Worm (Caenorhabditis elegans) whole organism, early embryonic: ENCODE results near the gene gpcp-2.

ENCODE experiments used
- B0310.2 ChIP-seq: sonication (generic microtip); optimal IDR thresholded peaks from 2 replicates; lab custom pipeline; 2016; ENCODE audit warnings: mild to moderate bottlenecking, missing genetic modification characterization, missing compliant biosample characterization
- ama-1 ChIP-seq: fragments of 150-350 bp; optimal IDR thresholded peaks from 2 replicates; lab custom pipeline; 2014
- ceh-13 ChIP-seq: fragments of 200-800 bp; sonication (Bioruptor generic); optimal IDR thresholded peaks from 2 replicates; lab custom pipeline; 2018; ENCODE audit warnings: mild to moderate bottlenecking, missing genetic modification characterization, missing compliant biosample characterization
- ceh-36 ChIP-seq: sonication (generic microtip); optimal IDR thresholded peaks from 2 replicates; lab custom pipeline; 2016; ENCODE audit warnings: missing genetic modification characterization, inconsistent platforms, missing compliant biosample characterization
- ets-7 ChIP-seq: sonication (generic microtip); optimal IDR thresholded peaks from 2 replicates; lab custom pipeline; 2016; ENCODE audit warnings: missing genotype, missing genetic modification characterization, missing compliant biosample characterization
- pes-1 ChIP-seq: fragments of 200-800 bp; sonication (Bioruptor generic); IDR thresholded peaks from 2 replicates; pipeline ENCODE4 v1.3.6; 2022; ENCODE audit warnings: missing genetic modification reagents, missing genetic modification characterization, missing compliant biosample characterization
- scrt-1 ChIP-seq: fragments of 200-800 bp; sonication (Bioruptor generic); IDR thresholded peaks from 2 replicates; pipeline ENCODE4 v1.3.6; 2022; ENCODE audit warnings: missing genetic modification characterization, missing compliant biosample characterization
- sea-1 ChIP-seq: fragments of 200-800 bp; sonication (Bioruptor generic); conservative IDR thresholded peaks from 2 replicates; pipeline ENCODE4 v1.3.6; 2022; ENCODE audit warnings: missing genetic modification characterization, missing compliant biosample characterization
- tbx-11 ChIP-seq: fragments of 200-800 bp; sonication (Bioruptor generic); IDR thresholded peaks from 2 replicates; pipeline ENCODE4 v1.3.6; 2022; ENCODE audit warnings: missing genetic modification characterization, missing compliant biosample characterization
- tbx-37 ChIP-seq: fragments of 200-800 bp; sonication (Bioruptor generic); conservative IDR thresholded peaks from 2 replicates; pipeline ENCODE4 v1.3.6; 2022; ENCODE audit warnings: missing genetic modification reagents, missing genetic modification characterization, missing compliant biosample characterization
- tra-4 ChIP-seq: sonication (generic microtip); optimal IDR thresholded peaks from 2 replicates; lab custom pipeline; 2017; ENCODE audit warnings: missing genetic modification characterization, missing compliant biosample characterization

ce11 chrII:8073222-8073621, at the start of gene gpcp-2:
- no peak for TF ChIP-seq ama-1 (lab: Kevin White, UChicago)
- TF ChIP-seq B0310.2 (tag; lab: Kevin White, UChicago): no peak
- TF ChIP-seq pes-1: no peak
- no peak for TF ChIP-seq tbx-11 (GFP tag; lab: Robert Waterston, UW)
- TF ChIP-seq ceh-36 (tag; lab: Kevin White, UChicago): no peak
- TF ChIP-seq tra-4 (tag; lab: Kevin White, UChicago): no peak
- TF ChIP-seq ets-7: no peak
- no peak for TF ChIP-seq tbx-37
- TF ChIP-seq sea-1: no peak
- TF ChIP-seq scrt-1 (GFP tag; lab: Robert Waterston, UW): no peak
- no peak for TF ChIP-seq ceh-13
